Fruit fly (Drosophila melanogaster) whole organism, prepupa: ENCODE results near the gene Grx1.
A peak's percentile ranks its signal among the peaks of the same experiment; 100 is the strongest.

Source experiments
- Blimp-1 ChIP-seq: fragments of 200-800 bp; sonication (Bioruptor generic); optimal IDR thresholded peaks from 3 replicates; lab custom pipeline; 2017; ENCODE audit warnings: missing biosample characterization, missing genetic modification characterization, mild to moderate bottlenecking, moderate library complexity, missing genetic modification reagents
- CG15336 ChIP-seq: fragments of 200-800 bp; sonication (Bioruptor generic); IDR thresholded peaks from 2 replicates; pipeline ENCODE4 v1.3.6; 2022; ENCODE audit warnings: missing biosample characterization, missing genetic modification characterization
- CG1621 ChIP-seq: fragments of 200-800 bp; sonication (Bioruptor generic); optimal IDR thresholded peaks from 3 replicates; lab custom pipeline; 2018; ENCODE audit warnings: missing biosample characterization, mild to moderate bottlenecking, missing genetic modification characterization
- CG3032 ChIP-seq: fragments of 200-800 bp; optimal IDR thresholded peaks from 2 replicates; lab custom pipeline; 2019; ENCODE audit warnings: missing biosample characterization, mild to moderate bottlenecking, missing genetic modification characterization, moderate library complexity
- CG31627 ChIP-seq: fragments of 200-800 bp; sonication (Bioruptor generic); optimal IDR thresholded peaks from 3 replicates; lab custom pipeline; 2016; ENCODE audit warnings: missing biosample characterization, missing genetic modification characterization
- CG32006 ChIP-seq: fragments of 200-800 bp; sonication (Bioruptor generic); optimal IDR thresholded peaks from 3 replicates; lab custom pipeline; 2017; ENCODE audit warnings: missing biosample characterization, mild to moderate bottlenecking, missing genetic modification characterization
- CG3919 ChIP-seq: fragments of 200-800 bp; sonication (Bioruptor generic); optimal IDR thresholded peaks from 3 replicates; lab custom pipeline; 2016; ENCODE audit warnings: missing biosample characterization, missing genetic modification characterization
- CG6163 ChIP-seq: fragments of 200-800 bp; sonication (Bioruptor generic); IDR thresholded peaks from 3 replicates; pipeline ENCODE4 v1.3.6; 2022; ENCODE audit warnings: missing biosample characterization, missing genetic modification characterization
- CG6276 ChIP-seq: fragments of 200-800 bp; sonication (Bioruptor generic); optimal IDR thresholded peaks from 2 replicates; lab custom pipeline; 2017; ENCODE audit warnings: missing biosample characterization, mild to moderate bottlenecking, missing genetic modification characterization
- CG6808 ChIP-seq: fragments of 200-800 bp; sonication (Bioruptor generic); optimal IDR thresholded peaks from 3 replicates; lab custom pipeline; 2017; ENCODE audit warnings: missing biosample characterization, missing genetic modification characterization, mild to moderate bottlenecking, moderate library complexity, missing genetic modification reagents
- CG6854 ChIP-seq: fragments of 200-800 bp; sonication (Bioruptor generic); optimal IDR thresholded peaks from 2 replicates; lab custom pipeline; 2017; ENCODE audit warnings: missing biosample characterization, mild to moderate bottlenecking, missing genetic modification characterization
- CG8119 ChIP-seq: fragments of 200-800 bp; sonication (Bioruptor generic); IDR thresholded peaks from 3 replicates; pipeline ENCODE4 v1.3.6; 2022; ENCODE audit warnings: missing biosample characterization, missing genetic modification characterization
- CG8319 ChIP-seq: fragments of 200-800 bp; sonication (Bioruptor generic); optimal IDR thresholded peaks from 3 replicates; lab custom pipeline; 2016; ENCODE audit warnings: missing biosample characterization, missing genetic modification characterization
- CG8632 ChIP-seq: fragments of 200-800 bp; sonication (Bioruptor generic); optimal IDR thresholded peaks from 3 replicates; lab custom pipeline; 2016; ENCODE audit warnings: missing biosample characterization, missing genetic modification characterization
- CG9139 ChIP-seq: fragments of 200-800 bp; sonication (Bioruptor generic); optimal IDR thresholded peaks from 3 replicates; lab custom pipeline; 2017; ENCODE audit warnings: missing biosample characterization, mild to moderate bottlenecking, missing genetic modification characterization
- Eip75B ChIP-seq: fragments of 200-800 bp; sonication (Bioruptor generic); optimal IDR thresholded peaks from 3 replicates; lab custom pipeline; 2016; ENCODE audit warnings: missing biosample characterization, missing genetic modification characterization
- Ets21C ChIP-seq: fragments of 200-800 bp; sonication (Bioruptor generic); optimal IDR thresholded peaks from 3 replicates; lab custom pipeline; 2016; ENCODE audit warnings: missing biosample characterization, missing genetic modification characterization
- Hr38 ChIP-seq: sonication (Bioruptor generic); optimal IDR thresholded peaks from 2 replicates; lab custom pipeline; 2016; ENCODE audit warnings: missing biosample characterization, missing genetic modification characterization
- Hr39 ChIP-seq: fragments of 200-800 bp; sonication (Bioruptor generic); optimal IDR thresholded peaks from 2 replicates; lab custom pipeline; 2016; ENCODE audit warnings: missing biosample characterization, missing genetic modification characterization
- Lpt ChIP-seq: fragments of 200-800 bp; sonication (Bioruptor generic); optimal IDR thresholded peaks from 3 replicates; lab custom pipeline; 2016; ENCODE audit warnings: missing biosample characterization, missing genetic modification characterization
- Met ChIP-seq: fragments of 200-800 bp; sonication (Bioruptor generic); optimal IDR thresholded peaks from 3 replicates; lab custom pipeline; 2016; ENCODE audit warnings: missing biosample characterization, missing genetic modification characterization
- OdsH ChIP-seq: fragments of 200-800 bp; sonication (Bioruptor generic); optimal IDR thresholded peaks from 3 replicates; lab custom pipeline; 2016; ENCODE audit warnings: missing biosample characterization, missing genetic modification characterization
- Smox ChIP-seq: fragments of 200-800 bp; sonication (Bioruptor generic); optimal IDR thresholded peaks from 3 replicates; lab custom pipeline; 2016; ENCODE audit warnings: missing biosample characterization, missing genetic modification characterization
- Sox15 ChIP-seq: fragments of 200-800 bp; sonication (Bioruptor generic); optimal IDR thresholded peaks from 3 replicates; lab custom pipeline; 2016; ENCODE audit warnings: missing biosample characterization, missing genetic modification characterization
- dac ChIP-seq: fragments of 200-800 bp; sonication (Bioruptor generic); optimal IDR thresholded peaks from 2 replicates; lab custom pipeline; 2017; ENCODE audit warnings: missing biosample characterization, mild to moderate bottlenecking, missing genetic modification characterization
- dsx ChIP-seq: fragments of 200-800 bp; optimal IDR thresholded peaks from 3 replicates; lab custom pipeline; 2019; ENCODE audit warnings: missing biosample characterization, mild to moderate bottlenecking, missing genetic modification characterization, moderate library complexity; ENCODE audit not compliant: poor library complexity, severe bottlenecking
- eg ChIP-seq: fragments of 200-800 bp; sonication (Bioruptor generic); IDR thresholded peaks from 3 replicates; pipeline ENCODE4 v1.3.6; 2022; ENCODE audit warnings: missing biosample characterization, missing genetic modification characterization
- esn ChIP-seq: fragments of 200-800 bp; sonication (Bioruptor generic); optimal IDR thresholded peaks from 2 replicates; lab custom pipeline; 2016; ENCODE audit warnings: missing biosample characterization, mild to moderate bottlenecking, missing genetic modification characterization, moderate library complexity
- fd59A ChIP-seq: fragments of 200-800 bp; sonication (Bioruptor generic); optimal IDR thresholded peaks from 2 replicates; lab custom pipeline; 2017; ENCODE audit warnings: missing biosample characterization, mild to moderate bottlenecking, missing genetic modification characterization, missing genetic modification reagents
- fd85E ChIP-seq: fragments of 200-800 bp; sonication (Bioruptor generic); optimal IDR thresholded peaks from 3 replicates; lab custom pipeline; 2016; ENCODE audit warnings: missing biosample characterization, missing genetic modification characterization
- fkh ChIP-seq: fragments of 200-800 bp; sonication (Bioruptor generic); optimal IDR thresholded peaks from 3 replicates; lab custom pipeline; 2017; ENCODE audit warnings: missing biosample characterization, mild to moderate bottlenecking, missing genetic modification characterization, moderate library complexity
- lz ChIP-seq: fragments of 200-800 bp; sonication (Bioruptor generic); optimal IDR thresholded peaks from 3 replicates; lab custom pipeline; 2016; ENCODE audit warnings: missing biosample characterization, missing genetic modification characterization
- net ChIP-seq: fragments of 200-800 bp; sonication (Bioruptor generic); optimal IDR thresholded peaks from 3 replicates; lab custom pipeline; 2016; ENCODE audit warnings: missing biosample characterization, missing genetic modification characterization
- pdm3 ChIP-seq: fragments of 200-800 bp; sonication (Bioruptor generic); optimal IDR thresholded peaks from 3 replicates; lab custom pipeline; 2016; ENCODE audit warnings: missing biosample characterization, missing genetic modification characterization
- salr ChIP-seq, 2 experiments: fragments of 200-800 bp; sonication (Bioruptor generic); optimal IDR thresholded peaks; 3 replicates each; lab custom pipeline; 2016 to 2018; ENCODE audit warnings: missing biosample characterization in 2 of 2, missing genetic modification characterization in 2 of 2, mild to moderate bottlenecking in 1 of 2
- spab ChIP-seq: fragments of 200-800 bp; sonication (Bioruptor generic); optimal IDR thresholded peaks from 2 replicates; lab custom pipeline; 2017; ENCODE audit warnings: missing biosample characterization, mild to moderate bottlenecking, missing genetic modification characterization, missing genetic modification reagents
- ss ChIP-seq, 2 experiments: fragments of 200-800 bp; sonication (Bioruptor generic); optimal IDR thresholded peaks; 2 replicates in 1 of 2; 3 replicates in 1 of 2; lab custom pipeline; 2017 to 2018; ENCODE audit warnings: mild to moderate bottlenecking in 2 of 2, missing biosample characterization in 2 of 2, missing genetic modification characterization in 2 of 2, moderate library complexity in 1 of 2
- svp ChIP-seq: fragments of 200-800 bp; sonication (Bioruptor generic); peaks from one replicate; lab custom pipeline; 2016; ENCODE audit warnings: missing biosample characterization, missing genetic modification characterization
- vri ChIP-seq: fragments of 200-800 bp; sonication (Bioruptor generic); optimal IDR thresholded peaks from 3 replicates; lab custom pipeline; 2016; ENCODE audit warnings: missing biosample characterization, mild to moderate bottlenecking, missing genetic modification characterization

Grx1 gene

dm6 chr3L:18890283-18891175 lies 21.5 kb downstream of the Grx1 start, which contains the start of gene CG3961 (continued):
- peak; percentile 98 for TF ChIP-seq Met (GFP tag; lab: Kevin White, UChicago)
- TF ChIP-seq CG6854, result peak; percentile 94
- TF ChIP-seq CG6808 (GFP tag; lab: Kevin White, UChicago), result peak; percentile 99
- TF ChIP-seq CG3032 (tag; lab: Kevin White, UChicago), result peak; percentile 99
- TF ChIP-seq CG15336 (GFP tag; lab: Robert Waterston, UW), result peak; percentile 98
- TF ChIP-seq fd59A (GFP tag; lab: Kevin White, UChicago), result peak; percentile 99
- TF ChIP-seq dac, result peak; percentile 94
- TF ChIP-seq Lpt (GFP tag; lab: Kevin White, UChicago), result peak; percentile 98
- no peak for TF ChIP-seq Hr38 (GFP tag; lab: Kevin White, UChicago)
- peak; percentile 98 for TF ChIP-seq CG9139
- TF ChIP-seq CG3919 (GFP tag; lab: Kevin White, UChicago), result peak; percentile 99
- peak; percentile 89 for TF ChIP-seq eg (GFP tag; lab: Robert Waterston, UW)
- TF ChIP-seq CG31627, result peak; percentile 96
- TF ChIP-seq lz (GFP tag; lab: Kevin White, UChicago), result peak; percentile 98

- TF ChIP-seq vri (GFP tag; lab: Kevin White, UChicago) (peak; percentile 56), Eip75B (GFP tag; lab: Kevin White, UChicago) (peak; percentile 88), ss (GFP tag; optimal IDR thresholded peaks at IDR 0.05; lab: Kevin White, UChicago) (peak in 1 of 2 experiments; percentile 0), CG6854 (no peak), svp (GFP tag; lab: Kevin White, UChicago) (peak; percentile 69), OdsH (GFP tag; lab: Kevin White, UChicago) (peak; percentile 7), CG15336 (GFP tag; lab: Robert Waterston, UW) (no peak)
- TF ChIP-seq, all 60 proteins: peak for 5
Observed at dm6 chr3L:18891986-18892385, 23.0 kb downstream of the Grx1 start, which contains the start of gene NijB. Gene NijB, plus strand, starts transcription at chr3L:18892383.

- no peak for TF ChIP-seq CG8632 (GFP tag; lab: Kevin White, UChicago)
- no peak for TF ChIP-seq esn (GFP tag; lab: Kevin White, UChicago)
- TF ChIP-seq fd85E (GFP tag; lab: Kevin White, UChicago), result no peak
- peak; percentile 44; the same call in 1 of the 2 replicates for TF ChIP-seq CG15336 (GFP tag; lab: Robert Waterston, UW)
- TF ChIP-seq eg (GFP tag; lab: Robert Waterston, UW), result peak; percentile 59; the same call in 1 of the 3 replicates
- no peak for TF ChIP-seq CG3032 (tag; lab: Kevin White, UChicago)
- TF ChIP-seq net (GFP tag; lab: Kevin White, UChicago), result no peak
- peak; percentile 24; the same call in 1 of the 3 replicates for TF ChIP-seq CG8119 (GFP tag; lab: Robert Waterston, UW)
- peak; percentile 79; the same call in 1 of the 3 replicates for TF ChIP-seq CG6163 (GFP tag; lab: Robert Waterston, UW)
- no peak for TF ChIP-seq CG32006 (GFP tag; lab: Kevin White, UChicago)
- no peak for TF ChIP-seq Ets21C
- no peak for TF ChIP-seq Hr39 (GFP tag; lab: Kevin White, UChicago)
- peak; percentile 67 for TF ChIP-seq CG6276 (GFP tag; lab: Kevin White, UChicago)
- peak; percentile 24 for TF ChIP-seq fkh (GFP tag; lab: Kevin White, UChicago)
- peak; percentile 25 for TF ChIP-seq spab
Observed at dm6 chr3L:18895079-18895478, 26.0 kb downstream of the Grx1 start.

dm6 chr3L:18896297-18896863 lies 27.4 kb downstream of the Grx1 start:
- TF ChIP-seq CG15336 (GFP tag; lab: Robert Waterston, UW) (no peak), Smox (GFP tag; lab: Kevin White, UChicago) (no peak), CG1621 (tag; lab: Kevin White, UChicago) (peak; percentile 47), CG6854 (peak; percentile 15), CG3919 (GFP tag; lab: Kevin White, UChicago) (no peak), pdm3 (GFP tag; lab: Kevin White, UChicago) (no peak), ss (GFP tag; optimal IDR thresholded peaks at IDR 0.05; lab: Kevin White, UChicago) (peak; percentile 40 to 56), dsx (GFP tag; lab: Kevin White, UChicago) (no peak), svp (GFP tag; lab: Kevin White, UChicago) (peak; percentile 88), Hr39 (GFP tag; lab: Kevin White, UChicago) (no peak), salr (GFP tag; optimal IDR thresholded peaks at IDR 0.05; lab: Kevin White, UChicago) (no peak), dac (no peak), Sox15 (GFP tag; lab: Kevin White, UChicago) (no peak), CG8319 (GFP tag; lab: Kevin White, UChicago) (no peak), lz (GFP tag; lab: Kevin White, UChicago) (no peak), Ets21C (no peak), CG32006 (GFP tag; lab: Kevin White, UChicago) (no peak), vri (GFP tag; lab: Kevin White, UChicago) (peak; percentile 27), CG6808 (GFP tag; lab: Kevin White, UChicago) (peak; percentile 10), Blimp-1 (GFP tag; lab: Kevin White, UChicago) (no peak), CG6163 (GFP tag; lab: Robert Waterston, UW) (no peak)
- TF ChIP-seq, all 60 proteins: peak for 6
